Worm (Caenorhabditis elegans) whole organism, L4/young adult: Measurements from ENCODE around the gene fbxa-6.

ENCODE experiments used
- W03F9.2 ChIP-seq: fragments of 150-350 bp; optimal IDR thresholded peaks from 2 replicates; lab custom pipeline; 2014; ENCODE audit warnings: missing biosample characterization, missing genetic modification characterization
- dao-5 ChIP-seq: sonication (generic microtip); optimal IDR thresholded peaks from 2 replicates; lab custom pipeline; 2016; ENCODE audit warnings: missing genotype, missing genetic modification characterization, moderate library complexity, missing compliant biosample characterization
- him-1 ChIP-seq: sonication (generic microtip); optimal IDR thresholded peaks from 2 replicates; lab custom pipeline; 2016; ENCODE audit warnings: missing genotype, missing genetic modification reagents, missing genetic modification characterization, missing compliant biosample characterization

The fbxa-6 gene

ce11 chrIII:2919-3371, at the start of gene fbxa-6, which contains the start of the genes cTel54X.2 and npr-30:
Gene fbxa-6, minus strand, starts transcription at chrIII:3097.
Gene cTel54X.2, plus strand, starts transcription at chrIII:3278.
Gene npr-30, plus strand, starts transcription at chrIII:3321.
- TF ChIP-seq dao-5 (tag; lab: Kevin White, UChicago) (no peak), him-1 (tag; lab: Kevin White, UChicago) (no peak)

- TF ChIP-seq dao-5 (tag; lab: Kevin White, UChicago) (no peak), W03F9.2 (tag; lab: Kevin White, UChicago) (no peak), him-1 (tag; lab: Kevin White, UChicago) (no peak)
Measured at ce11 chrIII:51622-52021, 48.7 kb upstream of the fbxa-6 start.

DNA sequence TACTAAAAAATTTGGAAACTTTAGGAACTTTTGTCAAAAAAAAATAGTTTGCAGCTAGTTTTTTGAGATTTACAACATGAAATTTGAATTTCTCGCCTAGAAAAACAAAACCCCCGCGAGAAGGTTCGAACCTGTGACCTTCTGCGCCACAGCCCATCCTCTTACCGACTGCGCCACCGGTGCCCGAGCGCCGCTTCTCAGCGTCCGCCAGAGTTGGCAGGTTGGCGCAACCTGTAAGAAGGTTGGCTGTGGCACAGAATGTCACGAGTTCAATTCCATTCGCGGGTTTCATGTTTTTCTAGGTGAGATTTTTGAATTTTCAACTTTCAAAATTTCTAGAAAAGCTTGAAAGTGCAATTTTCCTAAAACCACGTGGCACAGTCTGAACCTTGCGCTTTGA, 47.5 kb upstream of the fbxa-6 start:
- TF ChIP-seq W03F9.2 (tag; lab: Kevin White, UChicago) (no peak), him-1 (tag; lab: Kevin White, UChicago) (no peak), dao-5 (tag; lab: Kevin White, UChicago) (no peak)

- no peak for TF ChIP-seq dao-5 (tag; lab: Kevin White, UChicago)
- no peak for TF ChIP-seq him-1 (tag; lab: Kevin White, UChicago)
- no peak for TF ChIP-seq W03F9.2 (tag; lab: Kevin White, UChicago)
Measured at ce11 chrIII:49064-49463, 46.2 kb upstream of the fbxa-6 start.

DNA sequence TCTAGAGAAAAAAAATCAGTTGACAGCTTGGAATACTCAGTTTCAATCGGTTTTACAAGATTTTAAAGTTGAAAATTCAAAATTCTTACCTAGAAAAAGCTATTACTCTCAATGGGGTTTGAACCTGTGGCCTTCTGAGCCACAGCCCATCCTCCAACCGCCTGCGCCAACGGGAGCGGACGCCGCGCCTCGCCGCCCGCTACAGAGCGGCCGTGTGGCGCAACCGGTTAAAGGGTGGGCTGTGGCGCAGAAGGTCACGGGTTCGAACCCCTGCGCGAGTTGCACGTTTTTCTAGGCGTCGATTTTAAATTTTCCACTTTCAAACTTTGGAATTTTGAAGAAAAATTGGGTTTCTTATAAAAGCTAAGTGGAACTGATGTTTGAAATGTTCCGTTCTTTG, 45.4 kb upstream of the fbxa-6 start:
- TF ChIP-seq W03F9.2 (tag; lab: Kevin White, UChicago): no peak
- TF ChIP-seq dao-5 (tag; lab: Kevin White, UChicago): no peak
- no peak for TF ChIP-seq him-1 (tag; lab: Kevin White, UChicago)

DNA sequence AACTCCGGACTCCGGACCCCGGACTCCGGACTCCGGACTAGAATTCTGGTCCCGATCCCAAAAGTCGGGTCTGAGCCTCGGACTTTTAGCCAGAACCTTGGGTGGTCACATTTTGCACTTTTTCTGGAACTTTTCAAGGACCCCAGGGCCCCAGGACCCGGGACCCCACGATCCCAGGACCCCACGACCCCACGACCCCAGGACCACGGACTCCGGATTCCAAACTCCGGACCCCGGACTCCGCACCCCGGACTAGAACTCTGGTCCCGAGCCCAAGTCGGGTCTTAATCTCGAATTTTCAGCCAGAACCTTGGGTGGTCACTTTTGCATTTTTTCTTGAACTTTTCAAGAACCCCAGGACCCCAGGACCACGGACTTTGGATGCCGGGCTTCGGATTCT, 39.8 kb upstream of the fbxa-6 start:
- TF ChIP-seq him-1 (tag; lab: Kevin White, UChicago) (no peak), W03F9.2 (tag; lab: Kevin White, UChicago) (no peak), dao-5 (tag; lab: Kevin White, UChicago) (no peak)

- no peak for TF ChIP-seq him-1 (tag; lab: Kevin White, UChicago)
Measured at ce11 chrIII:41484-41883, 38.6 kb upstream of the fbxa-6 start.

- TF ChIP-seq him-1 (tag; lab: Kevin White, UChicago) (no peak), W03F9.2 (tag; lab: Kevin White, UChicago) (no peak), dao-5 (tag; lab: Kevin White, UChicago) (no peak)
Measured at ce11 chrIII:40580-41113, 37.8 kb upstream of the fbxa-6 start, which contains the start of gene col-88. Gene col-88, plus strand, starts transcription at chrIII:41063.

DNA sequence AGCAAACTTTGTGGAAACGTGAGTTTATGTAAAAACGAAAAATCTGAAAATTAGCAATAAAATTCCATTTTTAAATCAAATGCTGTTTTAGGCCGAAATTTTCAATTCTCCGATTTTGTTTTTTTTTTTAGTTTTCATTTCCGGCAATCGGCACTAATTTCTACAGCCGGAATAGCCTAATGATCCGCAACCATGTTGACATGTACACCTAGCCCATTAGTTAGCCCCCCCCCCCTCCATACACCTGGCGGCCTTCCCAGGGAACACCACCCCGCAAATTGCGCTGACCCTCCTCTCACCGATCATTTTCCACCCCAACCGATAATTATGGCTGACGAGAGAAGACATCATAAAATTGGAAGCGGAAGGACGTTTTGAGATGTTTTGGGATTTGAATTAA, 36.6 kb upstream of the fbxa-6 start:
- no peak for TF ChIP-seq him-1 (tag; lab: Kevin White, UChicago)
- no peak for TF ChIP-seq W03F9.2 (tag; lab: Kevin White, UChicago)
- no peak for TF ChIP-seq dao-5 (tag; lab: Kevin White, UChicago)

- TF ChIP-seq dao-5 (tag; lab: Kevin White, UChicago): no peak
Measured at ce11 chrIII:38117-38516, 35.2 kb upstream of the fbxa-6 start, which contains the start of gene clp-10. Gene clp-10, minus strand, starts transcription at chrIII:38217.

DNA sequence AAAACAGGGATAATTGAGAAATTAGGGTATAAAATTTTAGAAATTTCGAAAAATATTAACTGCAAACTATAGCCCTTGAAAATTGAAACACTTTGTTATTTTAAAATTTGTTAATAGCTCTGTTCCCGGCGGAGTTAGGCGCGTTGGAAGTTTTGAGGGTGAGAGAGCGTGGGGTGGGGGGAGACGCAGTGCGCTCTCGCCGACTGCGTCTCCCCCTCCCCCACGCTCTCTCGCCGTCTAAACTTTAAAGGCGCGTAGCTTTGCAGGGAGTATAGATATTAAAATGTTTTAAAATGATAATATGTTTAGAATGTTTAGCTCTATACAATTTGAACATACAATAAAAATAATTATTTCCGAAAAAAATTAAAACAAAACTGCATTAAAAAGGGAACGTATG, 30.4 kb upstream of the fbxa-6 start:
- TF ChIP-seq him-1 (tag; lab: Kevin White, UChicago) (no peak), W03F9.2 (tag; lab: Kevin White, UChicago) (no peak)

DNA sequence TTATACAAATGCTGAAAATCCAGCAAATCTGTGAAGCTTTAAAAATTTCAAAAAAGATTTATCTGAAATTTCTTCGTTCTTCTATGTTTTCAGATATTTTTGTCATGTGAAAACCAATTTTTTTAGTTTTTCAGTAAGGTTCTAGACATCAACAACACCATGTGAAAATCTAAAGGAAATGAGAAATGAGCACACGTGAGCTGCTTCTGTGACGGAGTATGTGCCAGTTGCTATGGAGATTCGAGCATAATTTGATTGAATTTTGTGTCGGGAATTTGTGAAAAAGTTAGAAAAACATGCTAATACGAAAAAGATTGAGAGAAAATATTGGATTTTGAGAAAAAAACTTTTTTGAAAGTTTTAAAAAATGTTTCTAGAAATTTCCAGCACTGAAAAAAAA, 28.7 kb upstream of the fbxa-6 start:
- TF ChIP-seq W03F9.2 (tag; lab: Kevin White, UChicago): no peak
- no peak for TF ChIP-seq dao-5 (tag; lab: Kevin White, UChicago)
- no peak for TF ChIP-seq him-1 (tag; lab: Kevin White, UChicago)

- TF ChIP-seq him-1 (tag; lab: Kevin White, UChicago) (peak; percentile 44), W03F9.2 (tag; lab: Kevin White, UChicago) (no peak)
Measured at ce11 chrIII:30399-30798, 27.5 kb upstream of the fbxa-6 start.

ce11 chrIII:29626-30025, 26.7 kb upstream of the fbxa-6 start:
- TF ChIP-seq W03F9.2 (tag; lab: Kevin White, UChicago) (no peak), him-1 (tag; lab: Kevin White, UChicago) (no peak), dao-5 (tag; lab: Kevin White, UChicago) (no peak)

- TF ChIP-seq him-1 (tag; lab: Kevin White, UChicago) (no peak), dao-5 (tag; lab: Kevin White, UChicago) (no peak), W03F9.2 (tag; lab: Kevin White, UChicago) (no peak)
Measured at ce11 chrIII:28841-29240, 25.9 kb upstream of the fbxa-6 start.
